Worm (Caenorhabditis elegans): ENCODE data around the gene F59B10.5.

Gene F59B10.5

DNA sequence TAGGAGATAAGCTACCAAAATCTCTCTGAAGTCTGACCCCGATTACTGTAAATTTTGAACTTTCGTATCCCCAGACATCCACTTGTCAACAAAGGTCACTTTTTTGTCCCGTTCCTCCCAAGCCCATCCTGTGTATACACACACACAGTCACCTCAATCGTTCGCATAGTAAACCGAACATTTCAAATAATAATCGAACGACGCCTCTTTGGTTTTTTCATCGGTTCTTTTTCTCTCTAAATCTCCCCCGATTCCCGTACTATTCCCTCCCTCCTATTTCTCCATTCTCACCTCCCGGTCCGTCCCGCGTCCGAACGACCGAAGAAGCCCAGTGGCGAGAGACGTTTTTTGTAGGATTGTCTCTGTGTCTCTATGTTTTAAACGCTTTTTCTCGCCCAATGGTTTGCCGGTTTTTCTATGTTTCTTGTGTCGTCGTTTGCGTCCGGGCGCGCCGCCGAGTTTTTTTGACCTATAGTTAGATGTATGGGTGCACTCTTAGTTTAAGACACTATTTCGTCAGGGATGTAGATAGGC, 5.8 kb upstream of the F59B10.5 start:
- no peak for TF ChIP-seq nhr-28 (tag; optimal IDR thresholded peaks at IDR 0.05)

- TF ChIP-seq nhr-237 (tag; optimal IDR thresholded peaks at IDR 0.05) (no peak), pha-4 (tag; optimal IDR thresholded peaks at IDR 0.05) (no peak), lsy-2 (tag; optimal IDR thresholded peaks at IDR 0.05) (no peak), mab-5 (tag; optimal IDR thresholded peaks at IDR 0.05) (no peak), ceh-83 (GFP tag; optimal IDR thresholded peaks at IDR 0.05) (no peak), sptf-1 (tag; optimal IDR thresholded peaks at IDR 0.05) (no peak), lin-32 (GFP tag; optimal IDR thresholded peaks at IDR 0.05) (no peak), sem-2 (GFP tag; optimal IDR thresholded peaks at IDR 0.05) (no peak), hlh-1 (tag; optimal IDR thresholded peaks at IDR 0.05) (no peak), mep-1 (tag; optimal IDR thresholded peaks at IDR 0.05) (no peak), blmp-1 (tag; optimal IDR thresholded peaks at IDR 0.05) (no peak), unc-120 (tag; optimal IDR thresholded peaks at IDR 0.05; ENCODE audit: poor library complexity, severe bottlenecking) (no peak), nhr-2 (tag; optimal IDR thresholded peaks at IDR 0.05) (no peak), drap-1 (GFP tag; optimal IDR thresholded peaks at IDR 0.05) (no peak)
Observed at ce11 chrII:10527649-10528134, 4.2 kb upstream of the F59B10.5 start, which contains the start of gene mab-10. TSS of gene mab-10 (plus strand) at chrII:10528084.

DNA sequence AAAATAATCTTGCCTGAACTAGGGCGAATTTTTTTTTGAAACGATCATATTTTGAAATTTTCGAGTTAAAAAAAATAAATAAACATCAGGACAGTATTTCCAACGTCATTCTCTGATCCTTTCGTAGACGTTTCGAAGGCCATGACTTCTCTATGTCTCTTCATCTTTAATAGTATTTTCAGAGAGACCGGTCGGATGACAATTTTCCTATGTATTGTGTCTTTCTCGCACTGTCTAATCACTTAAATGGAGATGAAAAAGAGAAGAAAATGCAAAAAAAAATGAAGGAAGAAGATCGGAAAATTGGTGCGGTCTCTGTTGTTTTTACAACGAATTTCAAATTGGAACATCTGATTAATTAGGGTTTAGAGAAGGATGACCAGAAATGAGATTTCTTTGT, 1.7 kb upstream of the F59B10.5 start:
- TF ChIP-seq lin-13 (tag; optimal IDR thresholded peaks at IDR 0.05) (no peak), blmp-1 (tag; optimal IDR thresholded peaks at IDR 0.05) (no peak), ham-2 (GFP tag; optimal IDR thresholded peaks at IDR 0.05) (no peak), elt-3 (tag; optimal IDR thresholded peaks at IDR 0.05) (no peak), M03D4.4 (tag; optimal IDR thresholded peaks at IDR 0.05) (no peak)

DNA sequence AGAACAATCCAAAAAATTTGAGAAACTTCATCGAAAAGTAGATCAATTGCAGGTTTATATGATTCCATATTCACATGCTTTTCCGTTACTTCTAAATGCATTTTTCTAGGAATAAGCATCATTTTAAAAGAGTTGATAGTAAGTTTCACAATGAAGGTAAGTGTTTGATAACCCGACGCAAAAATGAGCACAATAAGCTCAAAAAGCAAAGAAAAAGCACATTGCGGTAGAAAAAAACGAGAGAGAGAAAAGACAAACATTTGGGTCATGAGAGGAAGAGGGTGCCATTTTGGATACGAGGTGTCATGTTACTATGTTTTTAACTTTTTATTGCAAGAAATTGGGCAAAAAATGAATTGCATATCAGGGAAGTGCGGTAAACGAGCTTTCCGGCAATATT, 891 bp upstream of the F59B10.5 start, which contains the start of gene F59B10.6:
Gene F59B10.6 (minus strand): TSS at position 101 of the 400 bp plus-strand sequence.
- TF ChIP-seq nhr-28 (tag; optimal IDR thresholded peaks at IDR 0.05) (no peak), nhr-2 (tag; optimal IDR thresholded peaks at IDR 0.05) (no peak), lin-32 (GFP tag; optimal IDR thresholded peaks at IDR 0.05) (no peak), nhr-12 (tag; optimal IDR thresholded peaks at IDR 0.05) (no peak), ceh-43 (GFP tag; optimal IDR thresholded peaks at IDR 0.05) (no peak), tbx-8 (GFP tag; optimal IDR thresholded peaks at IDR 0.05) (no peak), lin-13 (tag; optimal IDR thresholded peaks at IDR 0.05) (no peak)

DNA sequence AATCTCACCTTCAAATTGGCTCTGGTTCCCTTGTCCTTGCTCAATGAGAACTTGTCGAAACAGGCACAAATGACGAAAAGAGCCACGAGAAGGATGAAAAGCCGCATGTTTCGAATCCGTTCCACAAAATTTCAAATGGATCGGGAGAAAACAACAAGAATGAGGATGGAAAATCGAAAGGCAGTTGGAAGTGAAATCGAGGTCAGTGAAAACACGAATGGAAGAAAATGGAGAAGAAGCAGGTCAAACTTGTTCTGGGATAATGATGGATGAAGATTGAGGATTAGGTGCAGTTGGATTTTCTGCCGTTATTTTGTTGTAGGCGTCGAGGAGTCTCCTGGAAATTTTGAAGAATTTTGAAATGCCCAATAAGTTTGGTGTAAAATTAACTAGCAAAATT, 452 bp downstream of the F59B10.5 start:
- no peak for TF ChIP-seq flh-1 (GFP tag; optimal IDR thresholded peaks at IDR 0.05)
- TF ChIP-seq sptf-1 (tag; optimal IDR thresholded peaks at IDR 0.05): no peak
- no peak for TF ChIP-seq ces-1 (GFP tag; optimal IDR thresholded peaks at IDR 0.05)
- TF ChIP-seq cnd-1 (tag; optimal IDR thresholded peaks at IDR 0.05): no peak
- no peak for TF ChIP-seq drap-1 (GFP tag; optimal IDR thresholded peaks at IDR 0.05)
- TF ChIP-seq elt-1 (tag; optimal IDR thresholded peaks at IDR 0.05; ENCODE audit: borderline replicate concordance, insufficient read depth): no peak
- TF ChIP-seq lsy-2 (tag; optimal IDR thresholded peaks at IDR 0.05): no peak
- TF ChIP-seq unc-62 (GFP tag; optimal IDR thresholded peaks at IDR 0.05): no peak
- TF ChIP-seq pha-4 (tag; optimal IDR thresholded peaks at IDR 0.05): no peak
- no peak for TF ChIP-seq ham-2 (GFP tag; optimal IDR thresholded peaks at IDR 0.05)
- no peak for TF ChIP-seq ceh-39 (tag; optimal IDR thresholded peaks at IDR 0.05)
- TF ChIP-seq snpc-4 (tag; optimal IDR thresholded peaks at IDR 0.05): no peak
- TF ChIP-seq nhr-12 (tag; optimal IDR thresholded peaks at IDR 0.05): no peak
- no peak for TF ChIP-seq unc-39 (tag; optimal IDR thresholded peaks at IDR 0.05)
- TF ChIP-seq nhr-2 (tag; optimal IDR thresholded peaks at IDR 0.05): no peak

- TF ChIP-seq ceh-83 (GFP tag; optimal IDR thresholded peaks at IDR 0.05): no peak
- TF ChIP-seq nhr-76 (tag; optimal IDR thresholded peaks at IDR 0.05): no peak
- TF ChIP-seq ceh-39 (tag; optimal IDR thresholded peaks at IDR 0.05): no peak
- TF ChIP-seq mep-1 (tag; optimal IDR thresholded peaks at IDR 0.05): no peak
- TF ChIP-seq sptf-1 (tag; optimal IDR thresholded peaks at IDR 0.05): no peak
- TF ChIP-seq zip-8 (tag; optimal IDR thresholded peaks at IDR 0.05): no peak
- TF ChIP-seq drap-1 (GFP tag; optimal IDR thresholded peaks at IDR 0.05): no peak
- no peak for TF ChIP-seq lsy-2 (tag; optimal IDR thresholded peaks at IDR 0.05)
- TF ChIP-seq unc-120 (tag; optimal IDR thresholded peaks at IDR 0.05; ENCODE audit: poor library complexity, severe bottlenecking): no peak
- no peak for TF ChIP-seq ham-2 (GFP tag; optimal IDR thresholded peaks at IDR 0.05)
- no peak for TF ChIP-seq mab-5 (tag; optimal IDR thresholded peaks at IDR 0.05)
- no peak for TF ChIP-seq bed-3 (GFP tag; optimal IDR thresholded peaks at IDR 0.05)
Observed at ce11 chrII:10519863-10520262, 3.6 kb downstream of the F59B10.5 start.
